Fruit fly (Drosophila melanogaster): Measurements from ENCODE around the gene ssp6.

DNA sequence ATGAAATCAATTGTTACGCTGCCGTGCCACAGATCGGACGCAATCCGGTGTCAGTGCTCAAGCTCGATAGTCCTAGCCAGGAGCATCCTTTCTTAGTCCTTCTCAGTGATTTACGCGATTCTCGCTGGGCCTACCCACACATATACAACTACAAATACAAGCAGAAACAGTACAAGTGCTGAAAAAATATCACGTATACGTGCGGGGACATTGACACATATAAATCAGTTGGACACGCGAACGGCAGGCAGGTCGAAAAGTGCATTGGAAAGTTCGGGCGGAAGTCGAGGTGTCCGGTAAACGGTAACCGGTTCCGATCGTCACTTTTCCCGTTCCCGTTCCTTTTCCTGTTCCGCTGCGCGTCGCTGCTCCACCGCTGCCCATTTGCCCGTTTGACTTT, 34.9 kb downstream of the ssp6 start:
- TF ChIP-seq CG17806 (tag; optimal IDR thresholded peaks at IDR 0.05) (no peak), rn (GFP tag; IDR thresholded peaks at IDR 0.05) (no peak), Ets98B (GFP tag; IDR thresholded peaks at IDR 0.05) (no peak), Snoo (tag; optimal IDR thresholded peaks at IDR 0.05) (no peak), EcR (GFP tag; optimal IDR thresholded peaks at IDR 0.05) (no peak), Pif1B (GFP tag; optimal IDR thresholded peaks at IDR 0.05) (no peak), gl (tag; optimal IDR thresholded peaks at IDR 0.05) (no peak), CG4496 (GFP tag; IDR thresholded peaks at IDR 0.05) (no peak), CG8301 (tag; optimal IDR thresholded peaks at IDR 0.05) (no peak), CG9948 (tag; optimal IDR thresholded peaks at IDR 0.05) (no peak), CG32121 (GFP tag; IDR thresholded peaks at IDR 0.05) (no peak), CG12605 (GFP tag; IDR thresholded peaks at IDR 0.05) (no peak), CG34367 (tag; optimal IDR thresholded peaks at IDR 0.05) (no peak)
